Fruit fly (Drosophila melanogaster) whole organism, pupa: Measurements from ENCODE around the gene Cyp313b1.

Experiments used
- CG10348 ChIP-seq: fragments of 200-800 bp; sonication (Bioruptor generic); IDR thresholded peaks from 2 replicates; pipeline ENCODE4 v1.3.6; 2022; ENCODE audit warnings: missing biosample characterization, missing genetic modification characterization
- CG12605 ChIP-seq: fragments of 200-800 bp; sonication (Bioruptor generic); IDR thresholded peaks from 2 replicates; pipeline ENCODE4 v1.3.6; 2022; ENCODE audit warnings: missing biosample characterization, missing genetic modification characterization
- CG14655 ChIP-seq: fragments of 200-800 bp; sonication (Bioruptor generic); optimal IDR thresholded peaks from 3 replicates; lab custom pipeline; 2017; ENCODE audit warnings: mild to moderate bottlenecking, missing biosample characterization, missing genetic modification reagents, missing genetic modification characterization
- CG15710 ChIP-seq: fragments of 200-800 bp; sonication (Bioruptor generic); optimal IDR thresholded peaks from 2 replicates; lab custom pipeline; 2018; ENCODE audit warnings: missing biosample characterization, mild to moderate bottlenecking, missing genetic modification characterization, moderate library complexity
- CG17806 ChIP-seq: fragments of 200-800 bp; sonication (Bioruptor generic); optimal IDR thresholded peaks from 2 replicates; lab custom pipeline; 2018; ENCODE audit warnings: missing biosample characterization, mild to moderate bottlenecking, missing genetic modification characterization, moderate library complexity
- CG4496 ChIP-seq: fragments of 200-800 bp; sonication (Bioruptor generic); IDR thresholded peaks from 3 replicates; pipeline ENCODE4 v1.3.6; 2022; ENCODE audit warnings: missing biosample characterization, missing genetic modification characterization
- D1 ChIP-seq: fragments of 200-800 bp; sonication (Bioruptor generic); optimal IDR thresholded peaks from 2 replicates; lab custom pipeline; 2018; ENCODE audit warnings: missing biosample characterization, mild to moderate bottlenecking, missing genetic modification characterization, moderate library complexity
- EcR ChIP-seq: fragments of 200-800 bp; sonication (Bioruptor generic); optimal IDR thresholded peaks from 3 replicates; lab custom pipeline; 2019; ENCODE audit warnings: missing biosample characterization, missing genetic modification characterization, mild to moderate bottlenecking, moderate library complexity, missing genetic modification reagents
- Pif1A ChIP-seq: fragments of 200-800 bp; sonication (Bioruptor generic); optimal IDR thresholded peaks from 3 replicates; lab custom pipeline; 2016; ENCODE audit warnings: missing biosample characterization, missing genetic modification characterization

DNA sequence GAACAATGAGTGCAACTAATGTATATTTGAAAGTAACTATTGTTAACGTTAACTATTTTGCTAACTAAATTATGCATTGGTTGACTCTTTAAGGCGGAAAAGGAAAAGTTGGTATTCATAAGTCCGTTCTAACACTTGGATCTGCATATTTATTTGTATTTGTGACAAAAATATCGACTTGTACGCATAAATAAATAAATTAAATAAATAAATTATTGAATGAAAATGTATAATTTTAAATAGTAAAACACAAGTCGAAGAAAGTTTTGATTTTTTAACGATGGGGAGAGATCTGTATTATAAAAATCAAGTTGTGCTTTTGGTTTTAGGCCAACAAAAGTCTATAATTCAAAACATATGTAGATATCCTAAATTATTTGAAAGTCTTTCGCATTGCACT is 22.1 kb upstream of the Cyp313b1 start, which contains the start of gene CG8036:
- TF ChIP-seq D1 (tag; lab: Kevin White, UChicago) (no peak), CG10348 (GFP tag; lab: Robert Waterston, UW) (no peak), CG14655 (no peak), CG12605 (GFP tag; lab: Robert Waterston, UW) (no peak), CG4496 (no peak), Pif1A (GFP tag; lab: Kevin White, UChicago) (no peak), CG17806 (tag; lab: Kevin White, UChicago) (no peak), CG15710 (tag; lab: Kevin White, UChicago) (no peak), EcR (GFP tag; lab: Kevin White, UChicago) (no peak)
